Worm (Caenorhabditis elegans): ENCODE measurements around the gene jun-1.

DNA sequence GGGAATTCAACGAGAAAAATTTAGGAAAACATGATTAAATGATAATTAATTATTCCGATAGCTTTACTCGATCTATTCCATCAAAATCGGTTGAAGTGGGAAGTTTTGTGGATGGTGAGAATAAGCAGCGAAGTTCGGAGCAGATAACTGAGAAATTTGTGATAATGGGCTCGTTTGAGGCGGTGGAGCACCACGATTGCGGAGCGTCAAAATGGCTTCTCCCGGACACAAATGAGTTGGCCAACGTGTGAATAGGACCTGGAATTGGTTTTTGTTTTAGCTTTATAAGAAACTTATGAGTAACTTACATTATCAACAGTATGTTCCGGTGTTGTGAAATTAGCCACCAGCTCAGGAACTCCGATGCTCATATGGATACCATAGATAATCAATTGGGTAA is 65.9 kb downstream of the jun-1 start:
- TF ChIP-seq ama-1 (optimal IDR thresholded peaks at IDR 0.05) (no peak), nhr-23 (tag; optimal IDR thresholded peaks at IDR 0.05) (no peak), nhr-11 (tag; optimal IDR thresholded peaks at IDR 0.05) (no peak), fos-1 (tag; optimal IDR thresholded peaks at IDR 0.05) (no peak), pha-4 (tag; optimal IDR thresholded peaks at IDR 0.05) (no peak), nhr-76 (tag; optimal IDR thresholded peaks at IDR 0.05) (no peak), nhr-12 (tag; optimal IDR thresholded peaks at IDR 0.05) (no peak), lin-15B (tag; optimal IDR thresholded peaks at IDR 0.05) (no peak), egl-27 (tag; optimal IDR thresholded peaks at IDR 0.05) (no peak), lin-39 (tag; optimal IDR thresholded peaks at IDR 0.05) (no peak)
